Fruit fly (Drosophila melanogaster) whole organism, embryonic: ENCODE measurements around the gene CG11158.

Experiments used
- Bgb ChIP-seq: fragments of 200-800 bp; sonication (Bioruptor generic); IDR thresholded peaks from 2 replicates; pipeline ENCODE4 v1.3.6; 2022; ENCODE audit warnings: missing biosample characterization, missing genetic modification characterization; ENCODE audit not compliant: partially characterized antibody
- CG10366 ChIP-seq: fragments of 200-800 bp; sonication (Bioruptor generic); IDR thresholded peaks from 2 replicates; pipeline ENCODE4 v1.3.6; 2022; ENCODE audit warnings: missing biosample characterization, missing genetic modification characterization
- CG11093 ChIP-seq: fragments of 200-800 bp; sonication (Bioruptor generic); IDR thresholded peaks from 3 replicates; pipeline ENCODE4 v1.3.6; 2022; ENCODE audit warnings: missing biosample characterization, missing genetic modification characterization
- CG14667 ChIP-seq: fragments of 200-800 bp; sonication (Bioruptor generic); IDR thresholded peaks from 2 replicates; pipeline ENCODE4 v1.3.6; 2022; ENCODE audit warnings: missing biosample characterization, missing genetic modification characterization
- CG14860 ChIP-seq: fragments of 200-800 bp; sonication (Bioruptor generic); IDR thresholded peaks from 3 replicates; pipeline ENCODE4 v1.3.6; 2022; ENCODE audit warnings: missing biosample characterization, missing genetic modification characterization; ENCODE audit not compliant: partially characterized antibody
- CG17361 ChIP-seq: fragments of 200-800 bp; sonication (Bioruptor generic); IDR thresholded peaks from 3 replicates; pipeline ENCODE4 v1.3.6; 2022; ENCODE audit warnings: missing biosample characterization, missing genetic modification characterization
- CG2199 ChIP-seq: fragments of 200-800 bp; sonication (Bioruptor generic); IDR thresholded peaks from 3 replicates; pipeline ENCODE4 v1.3.6; 2022; ENCODE audit warnings: missing biosample characterization, missing genetic modification characterization
- CG30020 ChIP-seq: fragments of 200-800 bp; optimal IDR thresholded peaks from 2 replicates; lab custom pipeline; 2019; ENCODE audit warnings: missing biosample characterization, mild to moderate bottlenecking, missing genetic modification characterization, moderate library complexity
- CG30403 ChIP-seq: fragments of 200-800 bp; sonication (Bioruptor generic); optimal IDR thresholded peaks from 3 replicates; lab custom pipeline; 2016; ENCODE audit warnings: missing biosample characterization, missing genetic modification characterization
- CG3065 ChIP-seq: fragments of 200-800 bp; sonication (Bioruptor generic); optimal IDR thresholded peaks from 2 replicates; lab custom pipeline; 2016; ENCODE audit warnings: missing biosample characterization, missing genetic modification characterization
- CG31388 ChIP-seq: fragments of 200-800 bp; sonication (Bioruptor generic); optimal IDR thresholded peaks from 2 replicates; lab custom pipeline; 2016; ENCODE audit warnings: missing biosample characterization, missing genetic modification characterization
- CG32532 ChIP-seq: fragments of 200-800 bp; sonication (Bioruptor generic); IDR thresholded peaks from 2 replicates; pipeline ENCODE4 v1.3.6; 2022; ENCODE audit warnings: missing biosample characterization, missing genetic modification characterization
- CG4730 ChIP-seq: fragments of 200-800 bp; sonication (Bioruptor generic); IDR thresholded peaks from 2 replicates; pipeline ENCODE4 v1.3.6; 2022; ENCODE audit warnings: missing biosample characterization, missing genetic modification characterization
- CG4854 ChIP-seq: fragments of 200-800 bp; sonication (Bioruptor generic); optimal IDR thresholded peaks from 2 replicates; lab custom pipeline; 2016; ENCODE audit warnings: missing biosample characterization, missing genetic modification characterization, inconsistent platforms
- CG5953 ChIP-seq: fragments of 200-800 bp; sonication (Bioruptor generic); IDR thresholded peaks from 2 replicates; pipeline ENCODE4 v1.3.6; 2022; ENCODE audit warnings: missing biosample characterization, missing genetic modification characterization
- CG7357 ChIP-seq: fragments of 200-800 bp; sonication (Bioruptor generic); IDR thresholded peaks from 3 replicates; pipeline ENCODE4 v1.3.6; 2022; ENCODE audit warnings: missing biosample characterization, missing genetic modification characterization
- CG7745 ChIP-seq: fragments of 200-800 bp; sonication (Bioruptor generic); optimal IDR thresholded peaks from 2 replicates; lab custom pipeline; 2018; ENCODE audit warnings: missing biosample characterization, mild to moderate bottlenecking, missing genetic modification characterization, moderate library complexity
- CG8290 ChIP-seq, 3 experiments: fragments of 200-800 bp; sonication (Bioruptor generic); optimal IDR thresholded peaks; 2 replicates each; lab custom pipeline; 2016 to 2019; ENCODE audit warnings: missing biosample characterization in 3 of 3, missing genetic modification characterization in 3 of 3, mild to moderate bottlenecking in 2 of 3, moderate library complexity in 1 of 3
- CG9932 ChIP-seq: fragments of 200-800 bp; sonication (Bioruptor generic); IDR thresholded peaks from 2 replicates; pipeline ENCODE4 v1.3.6; 2022; ENCODE audit warnings: missing biosample characterization, missing genetic modification characterization
- Deaf1 ChIP-seq: fragments of 200-800 bp; optimal IDR thresholded peaks from 3 replicates; lab custom pipeline; 2019; ENCODE audit warnings: missing biosample characterization, mild to moderate bottlenecking, missing genetic modification characterization, moderate library complexity
- Fer1 ChIP-seq: fragments of 200-800 bp; sonication (Bioruptor generic); optimal IDR thresholded peaks from 2 replicates; lab custom pipeline; 2017; ENCODE audit warnings: missing biosample characterization, mild to moderate bottlenecking, missing genetic modification characterization
- HLH3B ChIP-seq: fragments of 200-800 bp; sonication (Bioruptor generic); IDR thresholded peaks from 2 replicates; pipeline ENCODE4 v1.3.6; 2022; ENCODE audit warnings: missing biosample characterization, missing genetic modification characterization
- HLH54F ChIP-seq: fragments of 200-800 bp; sonication (Bioruptor generic); optimal IDR thresholded peaks from 3 replicates; lab custom pipeline; 2016; ENCODE audit warnings: missing biosample characterization, missing genetic modification characterization
- Hand ChIP-seq: fragments of 200-800 bp; sonication (Bioruptor generic); optimal IDR thresholded peaks from 2 replicates; lab custom pipeline; 2017; ENCODE audit warnings: mild to moderate bottlenecking, missing biosample characterization, missing genetic modification reagents, missing genetic modification characterization
- Hey ChIP-seq: fragments of 200-800 bp; sonication (Bioruptor generic); optimal IDR thresholded peaks from 3 replicates; lab custom pipeline; 2018; ENCODE audit warnings: missing biosample characterization, mild to moderate bottlenecking, missing genetic modification characterization
- Hr3 ChIP-seq: fragments of 200-800 bp; sonication (Bioruptor generic); optimal IDR thresholded peaks from 3 replicates; lab custom pipeline; 2016; ENCODE audit warnings: missing biosample characterization, missing genetic modification characterization
- MTF-1 ChIP-seq: fragments of 200-800 bp; sonication (Bioruptor generic); optimal IDR thresholded peaks from 2 replicates; lab custom pipeline; 2018; ENCODE audit warnings: missing biosample characterization, mild to moderate bottlenecking, missing genetic modification characterization, borderline replicate concordance
- Neu2 ChIP-seq: fragments of 200-800 bp; sonication (Bioruptor generic); optimal IDR thresholded peaks from 3 replicates; lab custom pipeline; 2016; ENCODE audit warnings: missing biosample characterization, missing genetic modification characterization, borderline replicate concordance
- Sox100B ChIP-seq: fragments of 200-800 bp; sonication (Bioruptor generic); optimal IDR thresholded peaks from 3 replicates; lab custom pipeline; 2018; ENCODE audit warnings: missing biosample characterization, mild to moderate bottlenecking, missing genetic modification characterization
- Sry-δ ChIP-seq: fragments of 200-800 bp; sonication (Bioruptor generic); optimal IDR thresholded peaks from 2 replicates; lab custom pipeline; 2016; ENCODE audit warnings: missing biosample characterization, missing genetic modification characterization
- ab ChIP-seq: fragments of 200-800 bp; sonication (Bioruptor generic); optimal IDR thresholded peaks from 2 replicates; lab custom pipeline; 2016; ENCODE audit warnings: missing biosample characterization, missing genetic modification characterization
- aop ChIP-seq: fragments of 200-800 bp; sonication (Bioruptor generic); IDR thresholded peaks from 2 replicates; pipeline ENCODE4 v1.3.6; 2022; ENCODE audit warnings: missing biosample characterization, missing genetic modification characterization
- ato ChIP-seq: fragments of 200-800 bp; sonication (Bioruptor generic); IDR thresholded peaks from 2 replicates; pipeline ENCODE4 v1.3.6; 2022; ENCODE audit warnings: missing biosample characterization, missing genetic modification characterization; ENCODE audit not compliant: partially characterized antibody
- crp ChIP-seq, 2 experiments: fragments of 200-800 bp; sonication (Bioruptor generic); optimal IDR thresholded peaks; 2 replicates in 1 of 2; 3 replicates in 1 of 2; lab custom pipeline; 2017; ENCODE audit warnings: missing biosample characterization in 2 of 2, missing genetic modification characterization in 2 of 2, mild to moderate bottlenecking in 1 of 2, moderate library complexity in 1 of 2
- cwo ChIP-seq: fragments of 200-800 bp; sonication (Bioruptor generic); optimal IDR thresholded peaks from 3 replicates; lab custom pipeline; 2017; ENCODE audit warnings: missing biosample characterization, missing genetic modification characterization, mild to moderate bottlenecking, moderate library complexity, missing genetic modification reagents
- danr ChIP-seq: fragments of 200-800 bp; sonication (Bioruptor generic); IDR thresholded peaks from 2 replicates; pipeline ENCODE4 v1.3.6; 2022; ENCODE audit warnings: missing biosample characterization, missing genetic modification characterization
- dmrt11E ChIP-seq: fragments of 200-800 bp; sonication (Bioruptor generic); optimal IDR thresholded peaks from 3 replicates; lab custom pipeline; 2018; ENCODE audit warnings: missing biosample characterization, mild to moderate bottlenecking, missing genetic modification characterization, moderate library complexity
- ewg ChIP-seq: fragments of 200-800 bp; sonication (Bioruptor generic); optimal IDR thresholded peaks from 3 replicates; lab custom pipeline; 2017; ENCODE audit warnings: mild to moderate bottlenecking, missing biosample characterization, missing genetic modification reagents, missing genetic modification characterization
- fd3F ChIP-seq: fragments of 200-800 bp; sonication (Bioruptor generic); optimal IDR thresholded peaks from 2 replicates; lab custom pipeline; 2018; ENCODE audit warnings: missing biosample characterization, mild to moderate bottlenecking, missing genetic modification characterization, moderate library complexity
- gce ChIP-seq: fragments of 200-800 bp; sonication (Bioruptor generic); IDR thresholded peaks from 3 replicates; pipeline ENCODE4 v1.3.6; 2022; ENCODE audit warnings: missing biosample characterization, missing genetic modification characterization
- ind ChIP-seq: fragments of 200-800 bp; sonication (Bioruptor generic); optimal IDR thresholded peaks from 3 replicates; lab custom pipeline; 2016; ENCODE audit warnings: missing biosample characterization, missing genetic modification characterization
- nmo ChIP-seq: fragments of 200-800 bp; sonication (Bioruptor generic); optimal IDR thresholded peaks from 2 replicates; lab custom pipeline; 2018; ENCODE audit warnings: missing biosample characterization, mild to moderate bottlenecking, missing genetic modification characterization, moderate library complexity
- phol ChIP-seq: fragments of 200-800 bp; sonication (Bioruptor generic); optimal IDR thresholded peaks from 3 replicates; lab custom pipeline; 2018; ENCODE audit warnings: missing biosample characterization, mild to moderate bottlenecking, missing genetic modification characterization, moderate library complexity
- run ChIP-seq: fragments of 200-800 bp; sonication (Bioruptor generic); optimal IDR thresholded peaks from 3 replicates; lab custom pipeline; 2018; ENCODE audit warnings: missing biosample characterization, mild to moderate bottlenecking, missing genetic modification characterization
- sens ChIP-seq: fragments of 200-800 bp; sonication (Bioruptor generic); peaks from one replicate; lab custom pipeline; 2016; ENCODE audit warnings: missing biosample characterization, missing genetic modification characterization
- trh ChIP-seq: fragments of 200-800 bp; sonication (Bioruptor generic); optimal IDR thresholded peaks from 2 replicates; lab custom pipeline; 2016; ENCODE audit warnings: missing biosample characterization, missing genetic modification characterization
- tup ChIP-seq: fragments of 200-800 bp; sonication (Bioruptor generic); optimal IDR thresholded peaks from 2 replicates; lab custom pipeline; 2016; ENCODE audit warnings: missing biosample characterization, mild to moderate bottlenecking, missing genetic modification characterization, moderate library complexity
- vvl ChIP-seq: fragments of 200-800 bp; sonication (Bioruptor generic); IDR thresholded peaks from 2 replicates; pipeline ENCODE4 v1.3.6; 2022; ENCODE audit warnings: missing biosample characterization, missing genetic modification characterization
- yki ChIP-seq: fragments of >200 bp; optimal IDR thresholded peaks from 3 replicates; lab custom pipeline; 2018

CG11158 gene

dm6 chrX:13641115-13641890 is 41.4 kb upstream of the CG11158 start (continued):
- TF ChIP-seq CG14667 (GFP tag; lab: Robert Waterston, UW) (peak; percentile 85), CG30403 (GFP tag; lab: Kevin White, UChicago) (peak; percentile 95), CG4854 (GFP tag; lab: Kevin White, UChicago) (peak; percentile 90), HLH54F (GFP tag; lab: Kevin White, UChicago) (peak; percentile 95), CG17361 (GFP tag; lab: Robert Waterston, UW) (peak; percentile 93), dmrt11E (tag; lab: Kevin White, UChicago) (peak; percentile 81), gce (GFP tag; lab: Robert Waterston, UW) (peak; percentile 81), CG14860 (GFP tag; lab: Robert Waterston, UW) (no peak), vvl (GFP tag; lab: Robert Waterston, UW) (peak; percentile 97), CG8290 (GFP tag; optimal IDR thresholded peaks at IDR 0.05; lab: Kevin White, UChicago) (peak; percentile 64), CG8290 (tag; optimal IDR thresholded peaks at IDR 0.05; lab: Kevin White, UChicago) (peak in 1 of 2 experiments; percentile 94), CG7745 (no peak), crp (GFP tag; optimal IDR thresholded peaks at IDR 0.05; lab: Kevin White, UChicago) (peak in 1 of 2 experiments; percentile 53), yki (lab: Kevin White, UChicago) (no peak), CG5953 (GFP tag; lab: Robert Waterston, UW) (peak; percentile 84), ab (GFP tag; lab: Kevin White, UChicago) (peak; percentile 93), fd3F (GFP tag; lab: Kevin White, UChicago) (peak; percentile 90), CG31388 (GFP tag; lab: Kevin White, UChicago) (peak; percentile 77), Hand (GFP tag; lab: Kevin White, UChicago) (peak; percentile 74), CG30020 (tag; lab: Kevin White, UChicago) (peak; percentile 56), CG9932 (GFP tag; lab: Robert Waterston, UW) (peak; percentile 94), CG10366 (peak; percentile 94), Bgb (GFP tag; lab: Robert Waterston, UW) (no peak), HLH3B (GFP tag; lab: Robert Waterston, UW) (peak; percentile 87), Sry-δ (peak; percentile 69), Hr3 (GFP tag; lab: Kevin White, UChicago) (peak; percentile 91), ato (no peak), tup (peak; percentile 92), danr (peak; percentile 88), nmo (GFP tag; lab: Kevin White, UChicago) (peak; percentile 92), cwo (GFP tag; lab: Kevin White, UChicago) (peak; percentile 86), phol (tag; lab: Kevin White, UChicago) (peak; percentile 91), aop (GFP tag; lab: Robert Waterston, UW) (peak; percentile 64; the same call in 1 of the 2 replicates), ind (GFP tag; lab: Kevin White, UChicago) (peak; percentile 94), CG11093 (GFP tag; lab: Robert Waterston, UW) (peak; percentile 88), Sox100B (GFP tag; lab: Kevin White, UChicago) (peak; percentile 93), CG7357 (peak; percentile 88), trh (peak; percentile 88), MTF-1 (GFP tag; lab: Kevin White, UChicago) (peak; percentile 77), run (peak; percentile 77), Fer1 (GFP tag; lab: Kevin White, UChicago) (peak; percentile 92), ewg (GFP tag; lab: Kevin White, UChicago) (peak; percentile 84), Hey (tag; lab: Kevin White, UChicago) (peak; percentile 92), CG4730 (GFP tag; lab: Robert Waterston, UW) (peak; percentile 90), CG32532 (GFP tag; lab: Robert Waterston, UW) (peak; percentile 95), sens (GFP tag; lab: Kevin White, UChicago) (peak; percentile 99), CG2199 (GFP tag; lab: Robert Waterston, UW) (peak; percentile 20; the same call in 1 of the 3 replicates), Neu2 (GFP tag; lab: Kevin White, UChicago) (peak; percentile 86), Deaf1 (tag; lab: Kevin White, UChicago) (no peak), CG3065 (GFP tag; lab: Kevin White, UChicago) (peak; percentile 73)
